Worm (Caenorhabditis elegans) whole organism, L1 larva: Measurements from ENCODE around the gene F47B10.3.

Experiments
- C34B4.2 ChIP-seq: sonication (generic microtip); optimal IDR thresholded peaks from 2 replicates; lab custom pipeline; 2017; ENCODE audit warnings: mild to moderate bottlenecking, missing genetic modification characterization, missing compliant biosample characterization
- blmp-1 ChIP-seq: fragments of 150-350 bp; optimal IDR thresholded peaks from 2 replicates; lab custom pipeline; 2014; ENCODE audit warnings: missing biosample characterization, missing genetic modification characterization
- ceh-63 ChIP-seq: fragments of 200-800 bp; sonication (Bioruptor generic); optimal IDR thresholded peaks from 2 replicates; lab custom pipeline; 2018; ENCODE audit warnings: mild to moderate bottlenecking, missing genetic modification characterization, missing compliant biosample characterization
- ceh-88 ChIP-seq: fragments of 200-800 bp; sonication (Bioruptor generic); IDR thresholded peaks from 2 replicates; pipeline ENCODE4 v1.3.6; 2022; ENCODE audit warnings: missing genetic modification characterization, missing compliant biosample characterization
- ceh-90 ChIP-seq: sonication (generic microtip); optimal IDR thresholded peaks from 2 replicates; lab custom pipeline; 2016; ENCODE audit warnings: missing genetic modification characterization, missing compliant biosample characterization
- dpl-1 ChIP-seq, 3 experiments: fragments of 150-350 bp in 2 of 3; sonication (generic microtip) in 1 of 3; optimal IDR thresholded peaks; 2 replicates each; lab custom pipeline; 2014 to 2017; ENCODE audit warnings: missing biosample characterization in 3 of 3, missing genetic modification characterization in 3 of 3, missing genetic modification reagents in 3 of 3
- dsc-1 ChIP-seq: sonication (generic microtip); optimal IDR thresholded peaks from 2 replicates; lab custom pipeline; 2016; ENCODE audit warnings: mild to moderate bottlenecking, missing genetic modification characterization, missing compliant biosample characterization
- efl-1 ChIP-seq, 4 experiments: fragments of 150-350 bp; optimal IDR thresholded peaks in 3 of 4; peaks in 1 of 4; 1 replicate in 1 of 4; 2 replicates in 3 of 4; lab custom pipeline; 2014; ENCODE audit warnings: missing biosample characterization in 2 of 4, missing genetic modification characterization in 2 of 4, missing genetic modification reagents in 2 of 4
- egl-27 ChIP-seq, 2 experiments: fragments of 150-350 bp in 1 of 2; sonication (generic microtip); optimal IDR thresholded peaks; 3 replicates each; lab custom pipeline; 2017 to 2018; ENCODE audit warnings: missing biosample characterization in 2 of 2, missing genetic modification characterization in 2 of 2, missing genetic modification reagents in 2 of 2
- elt-3 ChIP-seq, 6 experiments: fragments of 150-350 bp in 1 of 6; sonication (generic microtip); optimal IDR thresholded peaks; 2 replicates each; lab custom pipeline; 2017 to 2018; ENCODE audit warnings: missing biosample characterization in 6 of 6, missing genetic modification characterization in 6 of 6, inconsistent platforms in 1 of 6
- fkh-8 ChIP-seq: sonication (generic microtip); optimal IDR thresholded peaks from 2 replicates; lab custom pipeline; 2016; ENCODE audit warnings: mild to moderate bottlenecking, missing genetic modification characterization, missing compliant biosample characterization
- fos-1 ChIP-seq: fragments of 150-350 bp; optimal IDR thresholded peaks from 2 replicates; lab custom pipeline; 2014; ENCODE audit warnings: missing biosample characterization, missing genetic modification characterization
- grh-1 ChIP-seq: fragments of 200-800 bp; sonication (Bioruptor generic); IDR thresholded peaks from 2 replicates; pipeline ENCODE4 v1.3.6; 2022; ENCODE audit warnings: missing genetic modification reagents, missing genetic modification characterization, missing compliant biosample characterization
- irx-1 ChIP-seq: sonication (generic microtip); optimal IDR thresholded peaks from 2 replicates; lab custom pipeline; 2016; ENCODE audit warnings: missing genetic modification characterization, missing compliant biosample characterization
- jun-1 ChIP-seq: fragments of 150-350 bp; optimal IDR thresholded peaks from 2 replicates; lab custom pipeline; 2014; ENCODE audit warnings: missing biosample characterization, missing genetic modification reagents, missing genetic modification characterization
- lin-13 ChIP-seq: fragments of 150-350 bp; optimal IDR thresholded peaks from 2 replicates; lab custom pipeline; 2014; ENCODE audit warnings: missing biosample characterization, missing genetic modification reagents, missing genetic modification characterization
- lin-14 ChIP-seq: fragments of 200-800 bp; sonication (Bioruptor generic); optimal IDR thresholded peaks from 2 replicates; lab custom pipeline; 2018; ENCODE audit warnings: mild to moderate bottlenecking, missing genetic modification characterization, moderate library complexity, missing compliant biosample characterization
- lin-15B ChIP-seq: fragments of 150-350 bp; sonication (generic microtip); optimal IDR thresholded peaks from 3 replicates; lab custom pipeline; 2014; ENCODE audit warnings: missing biosample characterization, missing genetic modification characterization
- lin-35 ChIP-seq, 2 experiments: fragments of 150-350 bp; optimal IDR thresholded peaks; 2 replicates each; lab custom pipeline; 2014; ENCODE audit warnings: missing biosample characterization in 2 of 2, missing genetic modification characterization in 2 of 2, missing genetic modification reagents in 2 of 2
- nhr-47 ChIP-seq: sonication (generic microtip); optimal IDR thresholded peaks from 2 replicates; lab custom pipeline; 2016; ENCODE audit warnings: mild to moderate bottlenecking, missing genetic modification characterization, moderate library complexity, missing compliant biosample characterization
- nhr-77 ChIP-seq: fragments of 150-350 bp; optimal IDR thresholded peaks from 2 replicates; lab custom pipeline; 2014; ENCODE audit warnings: missing biosample characterization, missing genetic modification characterization
- nhr-85 ChIP-seq: sonication (generic microtip); peaks from one replicate; lab custom pipeline; 2016; ENCODE audit warnings: missing genetic modification characterization, inconsistent platforms, missing compliant biosample characterization
- pag-3 ChIP-seq: sonication (generic microtip); optimal IDR thresholded peaks from 2 replicates; lab custom pipeline; 2017; ENCODE audit warnings: missing genetic modification characterization, mild to moderate bottlenecking, missing compliant biosample characterization, antibody characterized with exemption, borderline replicate concordance; ENCODE audit not compliant: insufficient read depth
- snpc-4 ChIP-seq: fragments of 150-350 bp; optimal IDR thresholded peaks from 2 replicates; lab custom pipeline; 2014; ENCODE audit warnings: missing biosample characterization, missing genetic modification characterization
- tbx-2 ChIP-seq: sonication (generic microtip); optimal IDR thresholded peaks from 2 replicates; lab custom pipeline; 2016; ENCODE audit warnings: missing genetic modification characterization, missing compliant biosample characterization
- tlp-1 ChIP-seq: fragments of 150-350 bp; optimal IDR thresholded peaks from 2 replicates; lab custom pipeline; 2014; ENCODE audit warnings: missing biosample characterization, missing genetic modification characterization
- unc-130 ChIP-seq: fragments of 150-350 bp; optimal IDR thresholded peaks from 2 replicates; lab custom pipeline; 2017; ENCODE audit warnings: missing biosample characterization, missing genetic modification characterization, inconsistent platforms
- unc-30 ChIP-seq: sonication (generic microtip); optimal IDR thresholded peaks from 2 replicates; lab custom pipeline; 2017; ENCODE audit warnings: missing biosample characterization, missing genetic modification characterization
- unc-86 ChIP-seq: sonication (generic microtip); optimal IDR thresholded peaks from 2 replicates; lab custom pipeline; 2016; ENCODE audit warnings: missing genetic modification characterization, missing compliant biosample characterization
- unc-98 ChIP-seq: fragments of 200-800 bp; sonication (Bioruptor generic); IDR thresholded peaks from 2 replicates; pipeline ENCODE4 v1.3.6; 2022; ENCODE audit warnings: missing genetic modification characterization, missing compliant biosample characterization
- vab-15 ChIP-seq: sonication (generic microtip); optimal IDR thresholded peaks from 2 replicates; lab custom pipeline; 2017; ENCODE audit warnings: missing genotype, mild to moderate bottlenecking, missing genetic modification characterization, missing compliant biosample characterization
- ztf-4 ChIP-seq: fragments of 150-350 bp; optimal IDR thresholded peaks from 2 replicates; lab custom pipeline; 2014; ENCODE audit warnings: missing biosample characterization, missing genetic modification characterization

F47B10.3 gene

ce11 chrX:10932087-10932486 lies 40.1 kb downstream of the F47B10.3 start:
- TF ChIP-seq dsc-1 (tag; lab: Kevin White, UChicago) (no peak), ztf-4 (tag; lab: Kevin White, UChicago) (no peak), lin-15B (no peak), lin-14 (GFP tag; lab: Kevin White, UChicago) (peak; percentile 1), nhr-47 (no peak), vab-15 (tag; lab: Kevin White, UChicago) (no peak), tlp-1 (no peak)
- TF ChIP-seq, all 84 proteins: peak for 1

- no peak for TF ChIP-seq unc-30 (tag; lab: Kevin White, UChicago)
- TF ChIP-seq lin-35 (GFP tag; optimal IDR thresholded peaks at IDR 0.05; lab: Kevin White, UChicago): no peak
- TF ChIP-seq tbx-2 (tag; lab: Kevin White, UChicago): peak; percentile 12
- TF ChIP-seq lin-15B: no peak
- no peak for TF ChIP-seq ceh-88 (GFP tag; lab: Robert Waterston, UW)
- no peak for TF ChIP-seq fos-1 (tag; lab: Kevin White, UChicago)
- TF ChIP-seq unc-130 (tag; lab: Kevin White, UChicago): no peak
- no peak for TF ChIP-seq fkh-8 (tag; lab: Kevin White, UChicago)
- no peak for TF ChIP-seq irx-1 (tag; lab: Kevin White, UChicago)
- no peak for TF ChIP-seq C34B4.2 (tag; lab: Kevin White, UChicago)
- TF ChIP-seq efl-1 (optimal IDR thresholded peaks at IDR 0.05; lab: Kevin White, UChicago): no peak
- TF ChIP-seq efl-1 (GFP tag; optimal IDR thresholded peaks at IDR 0.05 in 1 of 2; lab: Kevin White, UChicago): peak in 1 of 2 experiments; percentile 78
- no peak for TF ChIP-seq ceh-90 (tag; lab: Kevin White, UChicago)
- TF ChIP-seq pag-3: no peak
- no peak for TF ChIP-seq dsc-1 (tag; lab: Kevin White, UChicago)
- TF ChIP-seq grh-1 (GFP tag; lab: Robert Waterston, UW): no peak
- peak in 1 of 6 experiments; percentile 57 for TF ChIP-seq elt-3 (tag; optimal IDR thresholded peaks at IDR 0.05; lab: Kevin White, UChicago)
- TF ChIP-seq blmp-1 (tag; lab: Kevin White, UChicago): no peak
- TF ChIP-seq tlp-1: no peak
- no peak for TF ChIP-seq nhr-77 (tag; lab: Kevin White, UChicago)
- peak; percentile 51 for TF ChIP-seq lin-14 (GFP tag; lab: Kevin White, UChicago)
- TF ChIP-seq nhr-85: peak; percentile 71
These were observed 41.5 kb downstream of the F47B10.3 start for ce11 chrX:10933308-10934014.

- no peak for TF ChIP-seq egl-27 (tag; optimal IDR thresholded peaks at IDR 0.05; lab: Kevin White, UChicago)
- no peak for TF ChIP-seq ceh-63
- TF ChIP-seq dpl-1 (GFP tag; optimal IDR thresholded peaks at IDR 0.05; lab: Kevin White, UChicago): no peak
- no peak for TF ChIP-seq unc-86 (tag; lab: Kevin White, UChicago)
- no peak for TF ChIP-seq unc-98
- no peak for TF ChIP-seq jun-1 (tag; lab: Kevin White, UChicago)
- no peak for TF ChIP-seq unc-130 (tag; lab: Kevin White, UChicago)
- TF ChIP-seq lin-13 (GFP tag; lab: Kevin White, UChicago): no peak
- TF ChIP-seq snpc-4: no peak
- TF ChIP-seq, all 84 proteins: peak for 0
These were observed 49.3 kb downstream of the F47B10.3 start, which contains the start of gene pho-7 for ce11 chrX:10941255-10941654. Gene pho-7 (minus strand): TSS chrX:10941355.
